Fruit fly (Drosophila melanogaster): Measurements from ENCODE around the gene betaggt-I.

betaggt-I gene

dm6 chr2L:4976988-4977551 is 31.7 kb downstream of the betaggt-I start, which contains the start of the genes Gmd and CG3792 (continued):
- TF ChIP-seq CG34406 (GFP tag; optimal IDR thresholded peaks at IDR 0.05), result peak; percentile 92
- peak; percentile 92 for TF ChIP-seq CG6792 (GFP tag; optimal IDR thresholded peaks at IDR 0.05)
- TF ChIP-seq CG6163 (GFP tag; IDR thresholded peaks at IDR 0.05), result peak; percentile 91
- TF ChIP-seq svp (GFP tag), result no peak
- TF ChIP-seq CG3919 (GFP tag; optimal IDR thresholded peaks at IDR 0.05), result no peak
- TF ChIP-seq Ets96B (tag; optimal IDR thresholded peaks at IDR 0.05), result peak; percentile 94
- no peak for TF ChIP-seq pdm3 (GFP tag; optimal IDR thresholded peaks at IDR 0.05)
- peak; percentile 93 for TF ChIP-seq CG11294 (GFP tag; IDR thresholded peaks at IDR 0.05)
- peak; percentile 93 for TF ChIP-seq CG8319 (GFP tag; optimal IDR thresholded peaks at IDR 0.05)
- peak; percentile 94 for TF ChIP-seq lz (GFP tag; optimal IDR thresholded peaks at IDR 0.05)
- peak; percentile 93 for TF ChIP-seq Gug (GFP tag; IDR thresholded peaks at IDR 0.05)
- TF ChIP-seq CG11902 (GFP tag; optimal IDR thresholded peaks at IDR 0.05), result peak; percentile 91
- peak; percentile 95 for TF ChIP-seq Sox14 (GFP tag; optimal IDR thresholded peaks at IDR 0.05)
- TF ChIP-seq vri (GFP tag; optimal IDR thresholded peaks at IDR 0.05), result peak; percentile 91
- TF ChIP-seq Eip93F (GFP tag; optimal IDR thresholded peaks at IDR 0.05), result no peak
- no peak for TF ChIP-seq Ets21C (GFP tag; optimal IDR thresholded peaks at IDR 0.05)
- TF ChIP-seq Hr4 (GFP tag; optimal IDR thresholded peaks at IDR 0.05), result no peak
- peak; percentile 95 for TF ChIP-seq cyc (GFP tag; optimal IDR thresholded peaks at IDR 0.05)
- peak; percentile 95 for TF ChIP-seq CG15336 (GFP tag; IDR thresholded peaks at IDR 0.05)
- peak; percentile 95 for TF ChIP-seq topi (GFP tag; optimal IDR thresholded peaks at IDR 0.05)
- peak; percentile 95 for TF ChIP-seq CG3032 (tag; optimal IDR thresholded peaks at IDR 0.05)
- TF ChIP-seq CG4318 (GFP tag; optimal IDR thresholded peaks at IDR 0.05), result no peak
- peak; percentile 94 for TF ChIP-seq CG8119 (GFP tag; IDR thresholded peaks at IDR 0.05)
- TF ChIP-seq fkh (GFP tag; optimal IDR thresholded peaks at IDR 0.05), result peak; percentile 91
- no peak for TF ChIP-seq CG6276 (GFP tag; optimal IDR thresholded peaks at IDR 0.05)
- no peak for TF ChIP-seq CG16779 (tag; optimal IDR thresholded peaks at IDR 0.05)

DNA sequence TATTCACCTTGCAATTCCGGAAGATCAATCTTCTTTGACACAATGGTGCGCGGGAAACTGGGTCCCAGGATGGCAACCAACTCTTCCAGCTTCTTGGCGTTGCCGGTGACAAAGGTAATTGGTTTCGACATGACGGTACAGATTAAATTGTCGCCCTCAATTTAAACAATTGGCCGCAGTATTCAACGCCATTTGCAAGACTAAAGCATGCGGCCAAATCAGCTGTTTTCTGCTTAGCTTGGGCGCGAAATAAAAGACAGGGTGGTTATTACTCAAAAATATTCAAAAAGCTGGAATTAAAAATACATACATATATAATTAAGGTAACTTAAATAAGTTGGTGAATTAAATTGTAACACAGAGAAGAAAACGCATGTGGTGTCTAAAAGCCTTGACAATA is 33.8 kb downstream of the betaggt-I start, which contains the start of gene CG8891:
CG8891 (minus strand) TSS at position 242 of the 400 bp plus-strand sequence.
- TF ChIP-seq Met (GFP tag; optimal IDR thresholded peaks at IDR 0.05) (no peak), esn (GFP tag; optimal IDR thresholded peaks at IDR 0.05) (no peak), CG3919 (GFP tag; optimal IDR thresholded peaks at IDR 0.05) (no peak), CG6276 (GFP tag; optimal IDR thresholded peaks at IDR 0.05) (no peak), CG10669 (GFP tag; optimal IDR thresholded peaks at IDR 0.05) (no peak), CG6792 (GFP tag; optimal IDR thresholded peaks at IDR 0.05) (no peak), CG9139 (GFP tag; optimal IDR thresholded peaks at IDR 0.05) (no peak), CG8319 (GFP tag; optimal IDR thresholded peaks at IDR 0.05) (no peak), Lpt (GFP tag; optimal IDR thresholded peaks at IDR 0.05) (no peak), pdm3 (GFP tag; optimal IDR thresholded peaks at IDR 0.05) (no peak), CG7368 (GFP tag; optimal IDR thresholded peaks at IDR 0.05) (no peak), CG11902 (GFP tag; optimal IDR thresholded peaks at IDR 0.05) (no peak), salr (GFP tag; optimal IDR thresholded peaks at IDR 0.05) (no peak), spab (GFP tag; optimal IDR thresholded peaks at IDR 0.05) (no peak), CG31627 (GFP tag; optimal IDR thresholded peaks at IDR 0.05) (no peak), CG11762 (GFP tag; optimal IDR thresholded peaks at IDR 0.05; ENCODE audit: insufficient read depth) (no peak), CG15336 (GFP tag; IDR thresholded peaks at IDR 0.05) (no peak), cyc (GFP tag; optimal IDR thresholded peaks at IDR 0.05) (no peak)

DNA sequence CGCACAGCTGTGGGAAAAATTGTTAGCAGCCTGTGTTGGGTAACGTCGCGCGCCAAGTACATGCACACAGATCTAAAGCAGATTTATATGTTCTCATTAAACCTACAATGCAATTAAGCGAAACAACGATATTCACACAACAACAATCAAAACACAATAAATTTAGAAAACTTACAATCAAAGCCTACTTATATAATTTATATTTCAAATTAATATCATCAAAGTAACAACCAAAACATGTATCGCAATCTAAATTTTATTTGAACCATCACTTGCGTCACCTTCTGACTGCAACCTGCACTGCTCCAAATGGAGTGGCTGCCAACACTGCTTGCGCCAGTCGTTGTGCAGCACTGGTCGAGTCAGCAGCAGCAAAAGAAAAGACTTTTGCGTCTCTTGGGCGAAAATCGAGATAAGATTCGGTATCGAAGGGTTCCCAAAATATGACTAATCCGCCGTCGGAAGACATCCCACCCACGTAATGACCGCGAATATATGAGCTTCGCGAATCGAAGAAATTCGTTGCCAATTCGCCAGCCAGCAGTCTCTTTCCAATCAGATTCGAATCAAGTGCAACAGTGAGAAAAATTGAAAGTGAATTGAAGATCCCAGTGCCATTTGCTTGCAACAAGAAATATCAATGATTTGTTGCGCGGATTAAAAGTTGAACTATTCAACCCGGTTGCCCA is 36.0 kb downstream of the betaggt-I start, which contains the start of the genes CG8892 and CG34126:
CG8892 (minus strand) TSS at position 315 of the 689 bp plus-strand sequence.
CG34126 (plus strand) TSS at position 337 of the 689 bp plus-strand sequence.
- TF ChIP-seq CG3919 (GFP tag; optimal IDR thresholded peaks at IDR 0.05) (peak; percentile 98), fd85E (GFP tag; optimal IDR thresholded peaks at IDR 0.05) (peak; percentile 90), Blimp-1 (GFP tag; optimal IDR thresholded peaks at IDR 0.05) (peak; percentile 92), Lpt (GFP tag; optimal IDR thresholded peaks at IDR 0.05) (peak; percentile 90), CG8632 (GFP tag; optimal IDR thresholded peaks at IDR 0.05) (peak; percentile 95), CG8319 (GFP tag; optimal IDR thresholded peaks at IDR 0.05) (peak; percentile 96), CG15336 (GFP tag; IDR thresholded peaks at IDR 0.05) (peak; percentile 84), spab (GFP tag; optimal IDR thresholded peaks at IDR 0.05) (peak; percentile 91), CG16779 (tag; optimal IDR thresholded peaks at IDR 0.05) (peak; percentile 82), Eip78C (GFP tag) (peak; percentile 98), svp (GFP tag) (peak; percentile 97), cyc (GFP tag; optimal IDR thresholded peaks at IDR 0.05) (peak; percentile 98), CG6854 (GFP tag; optimal IDR thresholded peaks at IDR 0.05) (peak; percentile 88), CG11294 (GFP tag; IDR thresholded peaks at IDR 0.05) (peak; percentile 88), Ets21C (GFP tag; optimal IDR thresholded peaks at IDR 0.05) (peak; percentile 97), CG11902 (GFP tag; optimal IDR thresholded peaks at IDR 0.05) (peak; percentile 98), Hr4 (GFP tag; optimal IDR thresholded peaks at IDR 0.05) (peak; percentile 96), Sox15 (GFP tag; optimal IDR thresholded peaks at IDR 0.05) (peak; percentile 98), esn (GFP tag; optimal IDR thresholded peaks at IDR 0.05) (peak; percentile 98), CG6276 (GFP tag; optimal IDR thresholded peaks at IDR 0.05) (peak; percentile 81), dsx (GFP tag; optimal IDR thresholded peaks at IDR 0.05; ENCODE audit: poor library complexity, severe bottlenecking) (peak; percentile 89), Met (GFP tag; optimal IDR thresholded peaks at IDR 0.05) (peak; percentile 95), Sox14 (GFP tag; optimal IDR thresholded peaks at IDR 0.05) (peak; percentile 97), dac (GFP tag; optimal IDR thresholded peaks at IDR 0.05) (peak; percentile 96)
